Worm (Caenorhabditis elegans): ENCODE data around the gene ssup-72.

Gene ssup-72

ce11 chrII:6808539-6808938, 32.1 kb downstream of the ssup-72 start (continued):
- TF ChIP-seq alr-1 (tag; optimal IDR thresholded peaks at IDR 0.05; ENCODE audit: borderline replicate concordance) (no peak), elt-2 (tag; optimal IDR thresholded peaks at IDR 0.05) (no peak), Y116A8C.19 (tag; optimal IDR thresholded peaks at IDR 0.05; ENCODE audit: borderline replicate concordance) (no peak), aly-2 (tag; optimal IDR thresholded peaks at IDR 0.05) (no peak), nhr-11 (tag; optimal IDR thresholded peaks at IDR 0.05) (no peak), mef-2 (tag; optimal IDR thresholded peaks at IDR 0.05) (no peak), vab-15 (tag; optimal IDR thresholded peaks at IDR 0.05) (no peak), mep-1 (tag; optimal IDR thresholded peaks at IDR 0.05) (peak; percentile 22), dsc-1 (tag; optimal IDR thresholded peaks at IDR 0.05) (no peak), ceh-88 (GFP tag; IDR thresholded peaks at IDR 0.05) (no peak), unc-86 (tag; optimal IDR thresholded peaks at IDR 0.05) (peak; percentile 16), sptf-1 (tag; optimal IDR thresholded peaks at IDR 0.05) (no peak), lin-15B (tag; optimal IDR thresholded peaks at IDR 0.05) (no peak), xbp-1 (tag; optimal IDR thresholded peaks at IDR 0.05) (no peak), ceh-90 (tag; optimal IDR thresholded peaks at IDR 0.05) (no peak), tlp-1 (tag; optimal IDR thresholded peaks at IDR 0.05) (no peak), nhr-77 (tag; optimal IDR thresholded peaks at IDR 0.05) (no peak)

DNA sequence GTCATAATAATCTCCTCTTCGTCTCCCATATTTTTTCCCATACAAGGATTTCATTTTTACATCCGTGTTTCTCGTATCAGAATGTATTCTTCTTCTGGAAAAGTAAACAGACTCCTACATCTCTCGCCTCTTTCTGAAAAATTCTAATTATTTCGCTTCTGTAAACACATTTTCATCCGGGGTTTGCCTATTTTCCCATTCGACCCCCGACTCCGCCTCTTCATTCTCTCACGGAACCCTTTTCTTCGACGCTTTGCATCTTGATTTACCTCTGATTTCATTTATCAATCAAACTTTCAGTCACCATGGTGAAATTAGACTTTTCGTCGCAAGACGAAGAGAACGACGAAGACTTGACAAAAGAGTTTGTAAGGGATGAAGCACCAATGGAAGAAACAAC, 34.3 kb downstream of the ssup-72 start, which contains the start of gene snt-1:
Gene snt-1, plus strand, starts transcription at position 301 of the 400 bp plus-strand sequence.
- TF ChIP-seq dsc-1 (tag; optimal IDR thresholded peaks at IDR 0.05): peak; percentile 79
- TF ChIP-seq grh-1 (GFP tag; IDR thresholded peaks at IDR 0.05): 0 out of 2 replicates have a peak, but pooled peaks have one; percentile 11
- no peak for TF ChIP-seq sptf-1 (tag; optimal IDR thresholded peaks at IDR 0.05)

DNA sequence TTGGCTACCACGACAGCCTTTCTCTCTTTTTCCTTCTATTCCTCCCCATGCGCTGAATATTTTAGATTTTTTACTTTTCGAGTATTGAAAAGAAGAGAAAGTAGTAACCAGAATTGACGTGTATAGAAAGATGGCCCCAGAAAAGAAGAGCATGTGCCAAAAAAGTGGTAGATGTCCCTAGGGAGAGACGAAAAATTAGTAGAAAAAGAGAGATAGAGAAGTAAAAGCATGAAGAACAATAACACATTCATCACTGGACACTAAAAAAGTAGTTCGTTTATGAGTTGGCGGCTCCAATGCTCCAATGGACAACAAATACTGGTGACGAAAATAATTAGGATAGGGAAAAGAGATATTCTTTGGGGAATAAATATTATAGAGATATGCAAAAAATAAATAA, 36.1 kb downstream of the ssup-72 start:
- TF ChIP-seq tbx-2 (tag; optimal IDR thresholded peaks at IDR 0.05) (no peak), lin-14 (GFP tag; optimal IDR thresholded peaks at IDR 0.05) (peak; percentile 74)

DNA sequence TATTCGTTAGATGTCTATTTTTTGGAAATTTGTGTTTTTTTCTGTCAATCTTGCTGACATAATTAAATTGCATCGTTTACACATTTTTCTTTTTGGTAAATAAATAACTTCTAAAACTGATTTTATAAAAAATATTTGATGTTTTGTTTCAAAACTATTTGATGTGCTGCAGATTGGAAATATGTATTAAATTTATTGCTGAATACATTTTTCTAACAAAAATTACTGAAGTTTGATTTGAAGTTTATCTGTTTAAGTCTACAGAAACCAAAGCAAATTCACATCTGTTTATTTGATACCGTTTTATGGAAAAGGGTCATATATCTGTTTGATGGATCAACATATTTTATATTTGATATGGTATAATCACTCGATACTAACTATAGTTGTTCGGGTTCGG, 39.9 kb downstream of the ssup-72 start:
- TF ChIP-seq ceh-82 (tag; optimal IDR thresholded peaks at IDR 0.05) (no peak), fkh-10 (GFP tag; optimal IDR thresholded peaks at IDR 0.05) (no peak), mab-9 (GFP tag; IDR thresholded peaks at IDR 0.05) (no peak)

DNA sequence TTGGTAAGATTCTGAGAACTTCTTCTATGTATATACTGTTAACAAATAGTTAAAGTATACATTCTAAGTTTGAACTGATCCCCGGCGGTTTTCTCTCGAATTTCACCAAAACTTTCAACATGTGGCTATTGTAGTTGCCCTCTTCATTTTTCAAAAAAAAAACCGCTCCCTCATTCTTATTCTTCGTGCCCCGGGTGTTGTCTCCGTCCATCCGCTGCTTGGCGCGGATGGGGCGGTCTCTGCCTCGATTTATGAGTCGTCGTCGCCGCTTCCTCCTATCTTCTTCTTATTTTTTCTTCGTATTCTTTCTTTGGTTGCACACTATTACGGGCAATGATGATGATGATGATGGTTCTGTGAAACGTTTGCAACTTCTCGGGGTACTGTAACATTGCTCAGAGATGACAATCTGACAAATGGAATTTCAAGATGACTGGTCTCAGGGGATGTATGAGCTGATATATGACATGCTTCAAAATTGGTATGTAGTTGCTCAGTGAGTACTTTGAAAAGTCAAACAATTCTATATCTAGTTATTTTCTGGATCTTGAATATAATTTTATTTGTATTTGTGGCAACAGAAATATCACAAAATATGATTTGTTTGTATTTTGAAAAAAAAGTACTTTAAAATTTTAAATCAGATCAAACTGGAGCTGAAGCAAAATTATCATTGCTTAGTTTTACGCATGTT, 44.0 kb downstream of the ssup-72 start:
- TF ChIP-seq ceh-82 (tag; optimal IDR thresholded peaks at IDR 0.05): peak in 1 of 3 experiments; percentile 23
- peak; percentile 27 for TF ChIP-seq nhr-71 (tag; optimal IDR thresholded peaks at IDR 0.05)
- TF ChIP-seq nhr-20 (tag; optimal IDR thresholded peaks at IDR 0.05): peak; percentile 15
- TF ChIP-seq snu-23 (GFP tag; optimal IDR thresholded peaks at IDR 0.05): peak; percentile 30
- TF ChIP-seq hlh-17 (GFP tag; optimal IDR thresholded peaks at IDR 0.05; ENCODE audit: borderline replicate concordance): no peak
- TF ChIP-seq lsy-2 (tag; optimal IDR thresholded peaks at IDR 0.05): peak in 1 of 2 experiments; percentile 11
- no peak for TF ChIP-seq C34B4.2 (tag; optimal IDR thresholded peaks at IDR 0.05)
- peak; percentile 45 for TF ChIP-seq fkh-10 (GFP tag; optimal IDR thresholded peaks at IDR 0.05)
- peak; percentile 70 for TF ChIP-seq lin-14 (GFP tag; optimal IDR thresholded peaks at IDR 0.05)
- TF ChIP-seq lin-15B (tag; optimal IDR thresholded peaks at IDR 0.05): no peak
- no peak for TF ChIP-seq hlh-4 (tag; optimal IDR thresholded peaks at IDR 0.05)

ce11 chrII:6821118-6821517, 44.7 kb downstream of the ssup-72 start:
- TF ChIP-seq unc-98 (GFP tag; IDR thresholded peaks at IDR 0.05) (no peak), lir-3 (tag; optimal IDR thresholded peaks at IDR 0.05; ENCODE audit: poor library complexity) (no peak), aly-2 (tag; optimal IDR thresholded peaks at IDR 0.05) (no peak), nhr-90 (tag; optimal IDR thresholded peaks at IDR 0.05; ENCODE audit: poor library complexity) (no peak), lsy-2 (tag; optimal IDR thresholded peaks at IDR 0.05) (peak in 1 of 2 experiments; percentile 59), xbp-1 (tag; optimal IDR thresholded peaks at IDR 0.05) (no peak), egl-27 (tag; optimal IDR thresholded peaks at IDR 0.05) (no peak), elt-3 (tag; optimal IDR thresholded peaks at IDR 0.05) (peak in 2 of 6 experiments; percentile 6 to 28), Y116A8C.19 (tag; optimal IDR thresholded peaks at IDR 0.05; ENCODE audit: borderline replicate concordance) (no peak), nhr-19 (GFP tag; conservative IDR thresholded peaks at IDR 0.05) (no peak), hlh-4 (tag; optimal IDR thresholded peaks at IDR 0.05) (no peak), efl-1 (optimal IDR thresholded peaks at IDR 0.05) (peak in 1 of 2 experiments; percentile 1), efl-1 (GFP tag; optimal IDR thresholded peaks at IDR 0.05 in 1 of 2) (no peak), lin-15B (tag; optimal IDR thresholded peaks at IDR 0.05) (no peak), mef-2 (tag; optimal IDR thresholded peaks at IDR 0.05) (no peak), pag-3 (tag; optimal IDR thresholded peaks at IDR 0.05; ENCODE audit: borderline replicate concordance, insufficient read depth) (peak; percentile 27), nhr-20 (tag; optimal IDR thresholded peaks at IDR 0.05) (peak; percentile 47), rnt-1 (tag; optimal IDR thresholded peaks at IDR 0.05) (peak; percentile 24)
